Worm (Caenorhabditis elegans) whole organism, young adult: Measurements from ENCODE around the gene ttr-15.

Experiments
- B0035.1 ChIP-seq: sonication (generic microtip); optimal IDR thresholded peaks from 2 replicates; lab custom pipeline; 2016; ENCODE audit warnings: missing genetic modification characterization, mild to moderate bottlenecking, missing compliant biosample characterization, missing genotype, missing genetic modification reagents
- F55B11.4 ChIP-seq: sonication (generic microtip); optimal IDR thresholded peaks from 2 replicates; lab custom pipeline; 2016; ENCODE audit warnings: missing compliant biosample characterization, missing genetic modification characterization, borderline replicate concordance; ENCODE audit not compliant: insufficient read depth
- ZK185.1 ChIP-seq: sonication (generic microtip); optimal IDR thresholded peaks from 2 replicates; lab custom pipeline; 2016; ENCODE audit warnings: mild to moderate bottlenecking, missing genetic modification characterization, missing compliant biosample characterization; ENCODE audit not compliant: poor library complexity, severe bottlenecking
- egrh-3 ChIP-seq: fragments of 200-800 bp; sonication (Bioruptor generic); IDR thresholded peaks from 2 replicates; pipeline ENCODE4 v1.3.6; 2022; ENCODE audit warnings: missing genetic modification reagents, missing genetic modification characterization, missing compliant biosample characterization
- him-1 ChIP-seq: sonication (generic microtip); optimal IDR thresholded peaks from 2 replicates; lab custom pipeline; 2016; ENCODE audit warnings: missing genotype, missing genetic modification reagents, missing genetic modification characterization, missing compliant biosample characterization
- lin-40 ChIP-seq: sonication (generic microtip); optimal IDR thresholded peaks from 2 replicates; lab custom pipeline; 2016; ENCODE audit warnings: missing genetic modification characterization, mild to moderate bottlenecking, missing compliant biosample characterization, missing genotype, missing genetic modification reagents

- TF ChIP-seq egrh-3 (GFP tag; lab: Robert Waterston, UW) = no peak
- no peak for TF ChIP-seq F55B11.4
- TF ChIP-seq him-1 (tag; lab: Kevin White, UChicago) = no peak
- TF ChIP-seq lin-40 = no peak
- TF ChIP-seq B0035.1 (tag; lab: Kevin White, UChicago) = no peak
- no peak for TF ChIP-seq ZK185.1 (tag; lab: Kevin White, UChicago)
These were observed 15.8 kb downstream of the ttr-15 start for ce11 chrIII:10353423-10353822.
